Fruit fly (Drosophila melanogaster): ENCODE results near the gene CG5541.

dm6 chrX:15079945-15080344 lies 36.0 kb downstream of the CG5541 start:
- TF ChIP-seq pad (GFP tag; optimal IDR thresholded peaks at IDR 0.05) (no peak), CG33017 (tag; optimal IDR thresholded peaks at IDR 0.05) (no peak), Crg-1 (GFP tag; optimal IDR thresholded peaks at IDR 0.05) (no peak), kay (GFP tag; ENCODE audit: borderline replicate concordance) (no peak)
